Fruit fly (Drosophila melanogaster) whole organism, embryonic: ENCODE measurements around the gene ND-39.

Experiments
- CG1024 ChIP-seq: fragments of 200-800 bp; sonication (Bioruptor generic); IDR thresholded peaks from 2 replicates; pipeline ENCODE4 v1.3.6; 2022; ENCODE audit warnings: missing biosample characterization, missing genetic modification characterization
- CG18262 ChIP-seq: fragments of 200-800 bp; optimal IDR thresholded peaks from 3 replicates; lab custom pipeline; 2019; ENCODE audit warnings: missing biosample characterization, mild to moderate bottlenecking, missing genetic modification characterization, moderate library complexity
- CG4424 ChIP-seq: fragments of 200-800 bp; sonication (Bioruptor generic); optimal IDR thresholded peaks from 3 replicates; lab custom pipeline; 2016; ENCODE audit warnings: missing biosample characterization, missing genetic modification characterization
- CG9437 ChIP-seq: fragments of 200-800 bp; sonication (Bioruptor generic); optimal IDR thresholded peaks from 2 replicates; lab custom pipeline; 2018; ENCODE audit warnings: missing biosample characterization, mild to moderate bottlenecking, missing genetic modification characterization
- CoRest ChIP-seq: fragments of 200-800 bp; sonication (Bioruptor generic); optimal IDR thresholded peaks from 3 replicates; lab custom pipeline; 2018; ENCODE audit warnings: missing biosample characterization, mild to moderate bottlenecking, missing genetic modification characterization, moderate library complexity
- HLHmδ ChIP-seq: fragments of 200-800 bp; sonication (Bioruptor generic); optimal IDR thresholded peaks from 2 replicates; lab custom pipeline; 2018; ENCODE audit warnings: missing biosample characterization, mild to moderate bottlenecking, missing genetic modification characterization, moderate library complexity
- YL-1 ChIP-seq: fragments of 200-800 bp; sonication (Bioruptor generic); optimal IDR thresholded peaks from 3 replicates; lab custom pipeline; 2017; ENCODE audit warnings: missing biosample characterization, mild to moderate bottlenecking, missing genetic modification characterization
- gro ChIP-seq: fragments of 200-800 bp; sonication (Bioruptor generic); optimal IDR thresholded peaks from 2 replicates; lab custom pipeline; 2016; ENCODE audit warnings: missing biosample characterization, missing genetic modification characterization
- hb ChIP-seq: fragments of 200-800 bp; sonication (Bioruptor generic); IDR thresholded peaks from 3 replicates; pipeline ENCODE4 v1.3.6; 2022; ENCODE audit warnings: missing biosample characterization, missing genetic modification characterization; ENCODE audit not compliant: partially characterized antibody
- onecut ChIP-seq: fragments of 200-800 bp; sonication (Bioruptor generic); IDR thresholded peaks from 2 replicates; pipeline ENCODE4 v1.3.6; 2022; ENCODE audit warnings: missing biosample characterization, missing genetic modification characterization
- otp ChIP-seq: fragments of 200-800 bp; sonication (Bioruptor generic); IDR thresholded peaks from 3 replicates; pipeline ENCODE4, ENCODE4 v1.3.6; 2022; ENCODE audit warnings: missing biosample characterization, missing genetic modification characterization
- pfk ChIP-seq: fragments of 200-800 bp; sonication (Bioruptor generic); optimal IDR thresholded peaks from 2 replicates; lab custom pipeline; 2018; ENCODE audit warnings: missing biosample characterization, mild to moderate bottlenecking, missing genetic modification characterization, moderate library complexity

- 0 out of 2 replicates have a peak, but pooled peaks have one; percentile 3 for TF ChIP-seq onecut (GFP tag; lab: Robert Waterston, UW)
- no peak for TF ChIP-seq otp (GFP tag; lab: Robert Waterston, UW)
- no peak for TF ChIP-seq YL-1
- no peak for TF ChIP-seq gro (GFP tag; lab: Kevin White, UChicago)
- peak; percentile 19 for TF ChIP-seq CG4424
- peak; percentile 65 for TF ChIP-seq CG1024
- TF ChIP-seq hb, result no peak
- no peak for TF ChIP-seq pfk (GFP tag; lab: Kevin White, UChicago)
- TF ChIP-seq CG18262 (tag; lab: Kevin White, UChicago), result peak; percentile 47
- TF ChIP-seq CG9437 (GFP tag; lab: Kevin White, UChicago), result no peak
- TF ChIP-seq CoRest (tag; lab: Kevin White, UChicago), result peak; percentile 0
- no peak for TF ChIP-seq HLHmδ
Observed at dm6 chr3L:20470991-20471498, 20.8 kb upstream of the ND-39 start.
